Worm (Caenorhabditis elegans) whole organism, L4/young adult: ENCODE results near the gene R12B2.7.

Experiments used
- dao-5 ChIP-seq: sonication (generic microtip); optimal IDR thresholded peaks from 2 replicates; lab custom pipeline; 2016; ENCODE audit warnings: missing genotype, missing genetic modification characterization, moderate library complexity, missing compliant biosample characterization
- him-1 ChIP-seq: sonication (generic microtip); optimal IDR thresholded peaks from 2 replicates; lab custom pipeline; 2016; ENCODE audit warnings: missing genotype, missing genetic modification reagents, missing genetic modification characterization, missing compliant biosample characterization

ce11 chrIII:5814098-5814497 is 747 bp upstream of the R12B2.7 start:
- TF ChIP-seq dao-5 (tag; lab: Kevin White, UChicago) (no peak), him-1 (tag; lab: Kevin White, UChicago) (no peak)
